Worm (Caenorhabditis elegans): ENCODE measurements around the gene asns-1.

DNA sequence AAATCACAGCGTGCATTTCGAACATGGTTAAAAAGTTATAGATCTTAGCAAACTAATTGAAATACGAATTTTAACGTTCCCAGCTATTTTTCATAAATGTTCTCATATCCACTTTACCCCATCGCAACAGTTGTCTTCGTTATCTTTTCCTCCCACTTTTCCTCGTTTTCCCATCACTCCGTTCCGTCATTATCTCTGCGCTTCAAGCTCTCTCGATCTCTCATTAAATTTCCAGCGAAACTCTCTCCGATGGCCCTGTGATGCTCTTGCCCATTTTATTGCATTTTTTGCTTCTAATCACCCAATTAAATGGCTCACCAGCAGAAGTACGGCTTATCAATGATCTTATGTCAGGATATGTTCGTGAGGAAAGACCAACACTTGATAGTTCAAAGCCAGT lies 6.5 kb downstream of the asns-1 start, which contains the start of gene acr-15:
- TF ChIP-seq nhr-12 (tag; optimal IDR thresholded peaks at IDR 0.05) (no peak), unc-62 (GFP tag; optimal IDR thresholded peaks at IDR 0.05) (no peak), zip-4 (GFP tag; optimal IDR thresholded peaks at IDR 0.05) (no peak)
